Fruit fly (Drosophila melanogaster) S2 (cell line): Measurements from ENCODE around the gene CG9555.

Experiments
- CG8478 ChIP-seq: fragments of >200 bp; optimal IDR thresholded peaks from 2 replicates; lab custom pipeline; 2018
- CTCF ChIP-seq, 2 experiments: fragments of >200 bp; optimal IDR thresholded peaks; 2 replicates each; lab custom pipeline; 2018

DNA sequence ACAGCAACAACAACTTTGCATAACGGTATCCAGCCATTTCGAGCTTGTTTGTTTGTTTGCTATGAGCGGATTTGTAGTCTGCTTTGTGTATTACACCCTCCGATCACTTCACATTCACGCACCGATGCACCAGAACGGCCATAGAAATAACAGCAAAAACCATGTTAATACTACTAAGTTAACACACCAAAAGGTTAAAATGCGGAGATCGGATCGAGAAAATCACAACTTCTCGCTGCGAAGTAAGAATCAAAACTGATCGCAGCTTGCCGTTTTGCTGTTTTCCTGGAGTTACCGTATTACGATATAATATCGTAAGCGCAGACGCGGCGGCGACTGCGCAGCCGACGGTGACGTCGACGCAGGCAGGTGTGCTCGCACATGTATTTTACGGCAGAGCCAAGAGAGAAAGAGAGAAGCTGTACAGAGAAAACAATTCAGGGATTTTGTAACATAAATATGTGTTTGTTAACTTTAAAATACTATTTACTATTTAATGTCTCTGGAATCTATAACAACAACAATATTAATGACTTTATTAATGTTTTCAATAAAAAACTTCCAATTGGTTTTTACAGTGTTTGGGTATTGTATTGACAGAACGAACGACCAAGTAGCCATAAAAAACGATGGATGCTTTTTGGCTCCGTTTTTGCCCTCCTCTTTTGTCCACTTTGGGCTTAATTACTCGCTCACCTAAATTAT, 6.8 kb upstream of the CG9555 start, which contains the start of gene CG13101:
- TF ChIP-seq CTCF (optimal IDR thresholded peaks at IDR 0.05; lab: Kevin White, UChicago) (no peak), CG8478 (no peak)
